Fruit fly (Drosophila melanogaster): ENCODE measurements around the gene yellow-e2.

The yellow-e2 gene

dm6 chr3R:13406898-13407297 lies at the start of gene yellow-e2:
TSS of gene yellow-e2 (minus strand) at chr3R:13406998.
- no peak for TF ChIP-seq usp (GFP tag; optimal IDR thresholded peaks at IDR 0.05)

- no peak for TF ChIP-seq psq (optimal IDR thresholded peaks at IDR 0.05)
- TF ChIP-seq CG8478 (optimal IDR thresholded peaks at IDR 0.05) = no peak
- no peak for TF ChIP-seq usp (GFP tag; optimal IDR thresholded peaks at IDR 0.05)
- no peak for TF ChIP-seq pan (optimal IDR thresholded peaks at IDR 0.05)
- no peak for TF ChIP-seq Dll (optimal IDR thresholded peaks at IDR 0.05)
- TF ChIP-seq EcR (GFP tag; optimal IDR thresholded peaks at IDR 0.05) = no peak
Observed at dm6 chr3R:13453955-13454354, 47.2 kb upstream of the yellow-e2 start.

dm6 chr3R:13452851-13453255 lies 46.1 kb upstream of the yellow-e2 start:
- TF ChIP-seq pan (optimal IDR thresholded peaks at IDR 0.05) (no peak), Dll (optimal IDR thresholded peaks at IDR 0.05) (no peak), usp (GFP tag; optimal IDR thresholded peaks at IDR 0.05) (no peak), CG8478 (optimal IDR thresholded peaks at IDR 0.05) (no peak), psq (optimal IDR thresholded peaks at IDR 0.05) (no peak), EcR (GFP tag; optimal IDR thresholded peaks at IDR 0.05) (no peak)

- TF ChIP-seq Dll (optimal IDR thresholded peaks at IDR 0.05) (no peak), CG8478 (optimal IDR thresholded peaks at IDR 0.05) (no peak), EcR (GFP tag; optimal IDR thresholded peaks at IDR 0.05) (no peak), psq (optimal IDR thresholded peaks at IDR 0.05) (no peak), usp (GFP tag; optimal IDR thresholded peaks at IDR 0.05) (no peak), pan (optimal IDR thresholded peaks at IDR 0.05) (no peak)
Observed at dm6 chr3R:13452261-13452660, 45.5 kb upstream of the yellow-e2 start.

dm6 chr3R:13450338-13450737 lies 43.5 kb upstream of the yellow-e2 start, which contains the start of gene side-IV:
TSS of gene side-IV (plus strand) at chr3R:13450590.
- TF ChIP-seq pan (optimal IDR thresholded peaks at IDR 0.05) (no peak), Dll (optimal IDR thresholded peaks at IDR 0.05) (no peak), EcR (GFP tag; optimal IDR thresholded peaks at IDR 0.05) (no peak), psq (optimal IDR thresholded peaks at IDR 0.05) (no peak), usp (GFP tag; optimal IDR thresholded peaks at IDR 0.05) (no peak), CG8478 (optimal IDR thresholded peaks at IDR 0.05) (no peak)

dm6 chr3R:13448354-13448753 lies 41.6 kb upstream of the yellow-e2 start:
- TF ChIP-seq CG8478 (optimal IDR thresholded peaks at IDR 0.05) = no peak

dm6 chr3R:13446489-13446888 lies 39.7 kb upstream of the yellow-e2 start:
- TF ChIP-seq CG8478 (optimal IDR thresholded peaks at IDR 0.05) (no peak), Dll (optimal IDR thresholded peaks at IDR 0.05) (no peak), usp (GFP tag; optimal IDR thresholded peaks at IDR 0.05) (no peak), pan (optimal IDR thresholded peaks at IDR 0.05) (no peak), psq (optimal IDR thresholded peaks at IDR 0.05) (no peak), EcR (GFP tag; optimal IDR thresholded peaks at IDR 0.05) (no peak)

- no peak for TF ChIP-seq pan (optimal IDR thresholded peaks at IDR 0.05)
- no peak for TF ChIP-seq usp (GFP tag; optimal IDR thresholded peaks at IDR 0.05)
- TF ChIP-seq psq (optimal IDR thresholded peaks at IDR 0.05) = no peak
- TF ChIP-seq CG8478 (optimal IDR thresholded peaks at IDR 0.05) = no peak
- TF ChIP-seq EcR (GFP tag; optimal IDR thresholded peaks at IDR 0.05) = no peak
- no peak for TF ChIP-seq Dll (optimal IDR thresholded peaks at IDR 0.05)
Observed at dm6 chr3R:13446048-13446447, 39.2 kb upstream of the yellow-e2 start.

dm6 chr3R:13441703-13442102 lies 34.9 kb upstream of the yellow-e2 start:
- no peak for TF ChIP-seq psq (optimal IDR thresholded peaks at IDR 0.05)
- TF ChIP-seq pan (optimal IDR thresholded peaks at IDR 0.05) = no peak
- TF ChIP-seq usp (GFP tag; optimal IDR thresholded peaks at IDR 0.05) = no peak
- TF ChIP-seq CG8478 (optimal IDR thresholded peaks at IDR 0.05) = no peak
- no peak for TF ChIP-seq Dll (optimal IDR thresholded peaks at IDR 0.05)
- no peak for TF ChIP-seq EcR (GFP tag; optimal IDR thresholded peaks at IDR 0.05)

- TF ChIP-seq EcR (GFP tag; optimal IDR thresholded peaks at IDR 0.05) (no peak), Dll (optimal IDR thresholded peaks at IDR 0.05) (no peak), CG8478 (optimal IDR thresholded peaks at IDR 0.05) (no peak), pan (optimal IDR thresholded peaks at IDR 0.05) (no peak), usp (GFP tag; optimal IDR thresholded peaks at IDR 0.05) (no peak), psq (optimal IDR thresholded peaks at IDR 0.05) (no peak)
Observed at dm6 chr3R:13435836-13436235, 29.0 kb upstream of the yellow-e2 start.

dm6 chr3R:13434325-13435168 lies 27.7 kb upstream of the yellow-e2 start, which contains the start of gene yrt:
TSS of gene yrt (minus strand) at chr3R:13434984.
- TF ChIP-seq EcR (GFP tag; optimal IDR thresholded peaks at IDR 0.05) (no peak), psq (optimal IDR thresholded peaks at IDR 0.05) (no peak)

- no peak for TF ChIP-seq usp (GFP tag; optimal IDR thresholded peaks at IDR 0.05)
- TF ChIP-seq Dll (optimal IDR thresholded peaks at IDR 0.05) = no peak
- no peak for TF ChIP-seq psq (optimal IDR thresholded peaks at IDR 0.05)
- TF ChIP-seq EcR (GFP tag; optimal IDR thresholded peaks at IDR 0.05) = no peak
- no peak for TF ChIP-seq CG8478 (optimal IDR thresholded peaks at IDR 0.05)
- no peak for TF ChIP-seq pan (optimal IDR thresholded peaks at IDR 0.05)
Observed at dm6 chr3R:13433623-13434022, 26.8 kb upstream of the yellow-e2 start.
